Fruit fly (Drosophila melanogaster) whole organism, wandering third instar larva: ENCODE measurements around the gene Atg17.

Experiments used
- Abd-B ChIP-seq: fragments of >200 bp; optimal IDR thresholded peaks from 2 replicates; lab custom pipeline; 2017; ENCODE audit warnings: missing biosample characterization, missing genetic modification characterization
- CG32264 ChIP-seq: fragments of 200-800 bp; sonication (Bioruptor generic); optimal IDR thresholded peaks from 2 replicates; lab custom pipeline; 2016; ENCODE audit warnings: missing biosample characterization, missing genetic modification characterization
- CG9705 ChIP-seq: fragments of 200-800 bp; sonication (Bioruptor generic); optimal IDR thresholded peaks from 2 replicates; lab custom pipeline; 2018; ENCODE audit warnings: missing biosample characterization, mild to moderate bottlenecking, missing genetic modification characterization
- Dif ChIP-seq: fragments of 200-275, 200-300 bp; sonication (Bioruptor generic); optimal IDR thresholded peaks from 2 replicates; lab custom pipeline; 2018; ENCODE audit warnings: missing biosample characterization, missing genetic modification characterization; ENCODE audit not compliant: partially characterized antibody
- Jra ChIP-seq: sonication (Bioruptor generic); optimal IDR thresholded peaks from 2 replicates; lab custom pipeline; 2016; ENCODE audit warnings: missing biosample characterization, missing genetic modification characterization
- Mio ChIP-seq: sonication (Bioruptor generic); optimal IDR thresholded peaks from 2 replicates; lab custom pipeline; 2016; ENCODE audit warnings: missing biosample characterization, missing genetic modification characterization
- OdsH ChIP-seq: fragments of 200-800 bp; sonication (Bioruptor generic); optimal IDR thresholded peaks from 2 replicates; lab custom pipeline; 2016; ENCODE audit warnings: missing biosample characterization, mild to moderate bottlenecking, missing genetic modification characterization
- Vsx2 ChIP-seq: fragments of 200-300, 225-300 bp; sonication (Bioruptor generic); optimal IDR thresholded peaks from 2 replicates; lab custom pipeline; 2018; ENCODE audit warnings: missing biosample characterization, missing genetic modification characterization; ENCODE audit not compliant: partially characterized antibody
- dl ChIP-seq, 2 experiments: fragments of 175-275, 200-275 bp in 1 of 2; fragments of 200-275 bp in 1 of 2; sonication (Bioruptor generic); optimal IDR thresholded peaks; lab custom pipeline; 2018; ENCODE audit warnings: mild to moderate bottlenecking in 2 of 2, missing biosample characterization in 2 of 2, missing genetic modification characterization in 2 of 2, moderate library complexity in 2 of 2; ENCODE audit not compliant: partially characterized antibody in 2 of 2, insufficient read depth in 1 of 2
- jim ChIP-seq: fragments of 175-275, 200-325 bp; sonication (Bioruptor generic); optimal IDR thresholded peaks from 2 replicates; lab custom pipeline; 2016; ENCODE audit warnings: missing biosample characterization, mild to moderate bottlenecking, missing genetic modification characterization
- pan ChIP-seq: fragments of >200 bp; optimal IDR thresholded peaks from 2 replicates; lab custom pipeline; 2017
- rgr ChIP-seq: fragments of 200-800 bp; sonication (Bioruptor generic); optimal IDR thresholded peaks from 3 replicates; lab custom pipeline; 2016; ENCODE audit warnings: missing biosample characterization, mild to moderate bottlenecking, missing genetic modification characterization
- usp ChIP-seq: fragments of >200 bp; optimal IDR thresholded peaks from 2 replicates; lab custom pipeline; 2017; ENCODE audit warnings: missing biosample characterization, missing genetic modification characterization

DNA sequence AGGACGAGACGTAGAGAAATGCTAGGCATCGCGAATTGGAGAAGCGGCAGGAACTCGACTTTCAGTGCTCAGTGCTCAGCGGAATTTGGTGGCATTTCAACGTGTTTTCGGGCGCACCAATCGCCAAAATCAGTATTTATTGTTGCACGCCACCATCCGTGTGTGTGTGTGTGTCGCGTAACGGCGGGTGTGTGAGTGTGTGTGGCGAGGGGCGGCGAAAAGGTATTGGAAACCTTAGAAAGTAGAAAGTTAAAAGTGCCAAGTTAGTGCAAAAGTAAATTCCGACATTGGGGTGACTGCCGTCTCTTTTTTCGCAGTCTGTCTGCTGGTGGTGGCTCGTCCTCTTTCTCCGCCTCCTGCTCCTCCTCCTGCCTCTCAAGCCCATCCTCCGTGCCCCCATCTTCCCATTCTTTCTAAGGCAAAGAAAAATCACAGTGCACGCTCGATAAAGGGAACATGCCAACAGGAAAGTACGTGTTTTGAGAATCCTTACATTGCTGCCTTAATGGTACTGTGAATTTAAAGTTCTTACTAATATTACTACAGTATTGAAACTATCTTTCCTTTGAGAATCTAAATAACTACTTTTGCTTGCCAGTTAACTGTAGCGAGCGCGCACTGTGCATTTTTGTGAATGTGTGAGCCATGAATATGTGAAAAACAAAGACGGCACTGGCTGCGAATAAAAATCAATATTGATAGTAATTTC lies 16.7 kb downstream of the Atg17 start:
- TF ChIP-seq Abd-B (GFP tag; lab: Kevin White, UChicago) (no peak), Vsx2 (GFP tag; lab: Kevin White, UChicago) (no peak), Dif (GFP tag; lab: Kevin White, UChicago) (no peak), OdsH (peak; percentile 30), CG9705 (GFP tag; lab: Kevin White, UChicago) (no peak), rgr (GFP tag; lab: Kevin White, UChicago) (peak; percentile 46), CG32264 (GFP tag; lab: Kevin White, UChicago) (no peak), usp (GFP tag; lab: Kevin White, UChicago) (no peak), jim (GFP tag; lab: Kevin White, UChicago) (no peak), pan (lab: Kevin White, UChicago) (no peak), dl (GFP tag; optimal IDR thresholded peaks at IDR 0.05; lab: Kevin White, UChicago; ENCODE audit: insufficient read depth in 1 of 2, partially characterized antibody in 2 of 2) (no peak), Jra (GFP tag; lab: Kevin White, UChicago) (no peak), Mio (GFP tag; lab: Kevin White, UChicago) (no peak)
